Fruit fly (Drosophila melanogaster): ENCODE data around the gene CG13041.

DNA sequence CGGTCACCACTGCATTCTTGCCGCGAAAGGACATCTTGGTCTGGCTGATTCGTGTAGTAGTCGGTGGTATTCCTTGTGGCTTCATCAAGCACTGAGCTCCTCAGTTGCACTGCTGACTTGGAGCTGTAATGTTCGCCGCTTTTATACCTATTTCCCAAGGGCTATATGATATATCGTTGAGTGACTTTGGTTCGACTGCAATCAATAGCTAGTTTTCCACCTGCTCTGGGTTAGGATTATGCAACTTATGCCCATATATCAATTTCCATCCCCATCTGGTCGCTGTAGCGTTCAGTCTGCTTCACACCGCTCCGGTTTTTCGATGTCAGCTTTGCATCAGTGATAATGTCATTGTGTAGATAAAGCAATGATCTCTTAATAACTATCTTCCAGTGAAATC is 34.9 kb upstream of the CG13041 start, which contains the start of gene Pdh:
- TF ChIP-seq Myc (optimal IDR thresholded peaks at IDR 0.05), result no peak
- no peak for TF ChIP-seq h (optimal IDR thresholded peaks at IDR 0.05)
- TF ChIP-seq psq (optimal IDR thresholded peaks at IDR 0.05), result no peak
- TF ChIP-seq Sin3A (optimal IDR thresholded peaks at IDR 0.05), result no peak
- no peak for TF ChIP-seq insv (optimal IDR thresholded peaks at IDR 0.05)

All from Kc167 (cell line).